Fruit fly (Drosophila melanogaster) whole organism, embryonic: Measurements from ENCODE around the gene SelT.

ENCODE experiments used
- ATbp ChIP-seq: fragments of 200-800 bp; sonication (Bioruptor generic); optimal IDR thresholded peaks from 2 replicates; lab custom pipeline; 2017; ENCODE audit warnings: missing biosample characterization, mild to moderate bottlenecking, missing genetic modification characterization, missing genetic modification reagents
- Atf-2 ChIP-seq: fragments of 200-800 bp; sonication (Bioruptor generic); optimal IDR thresholded peaks from 2 replicates; lab custom pipeline; 2016; ENCODE audit warnings: missing biosample characterization, missing genetic modification characterization
- B-H2 ChIP-seq: fragments of 200-800 bp; sonication (Bioruptor generic); optimal IDR thresholded peaks from 2 replicates; lab custom pipeline; 2018; ENCODE audit warnings: missing biosample characterization, mild to moderate bottlenecking, missing genetic modification characterization
- BEAF-32 ChIP-seq: fragments of 200-800 bp; sonication (Bioruptor generic); optimal IDR thresholded peaks from 3 replicates; lab custom pipeline; 2017; ENCODE audit warnings: missing biosample characterization, missing genetic modification characterization, mild to moderate bottlenecking, moderate library complexity, missing genetic modification reagents
- CG10267 ChIP-seq: fragments of 200-800 bp; sonication (Bioruptor generic); optimal IDR thresholded peaks from 2 replicates; lab custom pipeline; 2018; ENCODE audit warnings: missing biosample characterization, mild to moderate bottlenecking, missing genetic modification characterization, moderate library complexity
- CG11085 ChIP-seq: fragments of 200-800 bp; sonication (Bioruptor generic); IDR thresholded peaks from 2 replicates; pipeline ENCODE4 v1.3.6; 2022; ENCODE audit warnings: missing biosample characterization, missing genetic modification characterization
- CG11560 ChIP-seq: fragments of 200-800 bp; sonication (Bioruptor generic); IDR thresholded peaks from 3 replicates; pipeline ENCODE4 v1.3.6; 2022; ENCODE audit warnings: missing biosample characterization, missing genetic modification characterization
- CG12744 ChIP-seq: fragments of 200-800 bp; sonication (Bioruptor generic); optimal IDR thresholded peaks from 2 replicates; lab custom pipeline; 2016; ENCODE audit warnings: missing biosample characterization, missing genetic modification characterization
- CG13424 ChIP-seq: fragments of 200-800 bp; sonication (Bioruptor generic); optimal IDR thresholded peaks from 2 replicates; lab custom pipeline; 2019; ENCODE audit warnings: missing biosample characterization, mild to moderate bottlenecking, missing genetic modification characterization, moderate library complexity
- CG14050 ChIP-seq: fragments of 200-800 bp; sonication (Bioruptor generic); IDR thresholded peaks from 3 replicates; pipeline ENCODE4 v1.3.6; 2022; ENCODE audit warnings: missing biosample characterization, missing genetic modification characterization
- CG14710 ChIP-seq: fragments of 200-800 bp; sonication (Bioruptor generic); optimal IDR thresholded peaks from 3 replicates; lab custom pipeline; 2019; ENCODE audit warnings: missing biosample characterization, mild to moderate bottlenecking, missing genetic modification characterization, moderate library complexity
- CG15479 ChIP-seq: fragments of 200-800 bp; sonication (Bioruptor generic); optimal IDR thresholded peaks from 3 replicates; lab custom pipeline; 2019; ENCODE audit warnings: missing biosample characterization, mild to moderate bottlenecking, missing genetic modification characterization, moderate library complexity
- CG15696 ChIP-seq: fragments of 200-800 bp; sonication (Bioruptor generic); optimal IDR thresholded peaks from 2 replicates; lab custom pipeline; 2019; ENCODE audit warnings: missing biosample characterization, mild to moderate bottlenecking, missing genetic modification characterization, moderate library complexity
- CG1603 ChIP-seq: fragments of 200-800 bp; sonication (Bioruptor generic); optimal IDR thresholded peaks from 2 replicates; lab custom pipeline; 2019; ENCODE audit warnings: missing biosample characterization, mild to moderate bottlenecking, missing genetic modification characterization, moderate library complexity
- CG16779 ChIP-seq: fragments of 200-800 bp; sonication (Bioruptor generic); IDR thresholded peaks from 2 replicates; pipeline ENCODE4 v1.3.6; 2022; ENCODE audit warnings: missing biosample characterization, missing genetic modification characterization
- CG16815 ChIP-seq: fragments of 200-800 bp; sonication (Bioruptor generic); optimal IDR thresholded peaks from 3 replicates; lab custom pipeline; 2017; ENCODE audit warnings: missing biosample characterization, mild to moderate bottlenecking, missing genetic modification characterization
- CG2120 ChIP-seq: fragments of 200-800 bp; sonication (Bioruptor generic); optimal IDR thresholded peaks from 3 replicates; lab custom pipeline; 2016; ENCODE audit warnings: missing biosample characterization, missing genetic modification characterization
- CG31441 ChIP-seq: fragments of 200-800 bp; sonication (Bioruptor generic); IDR thresholded peaks from 2 replicates; pipeline ENCODE4 v1.3.6; 2022; ENCODE audit warnings: missing biosample characterization, missing genetic modification characterization
- CG6654 ChIP-seq: fragments of 200-800 bp; sonication (Bioruptor generic); optimal IDR thresholded peaks from 2 replicates; lab custom pipeline; 2017; ENCODE audit warnings: missing biosample characterization, mild to moderate bottlenecking, missing genetic modification characterization
- CG6683 ChIP-seq: fragments of 200-800 bp; sonication (Bioruptor generic); optimal IDR thresholded peaks from 2 replicates; lab custom pipeline; 2017; ENCODE audit warnings: missing biosample characterization, mild to moderate bottlenecking, missing genetic modification characterization, missing genetic modification reagents
- CG8924 ChIP-seq: fragments of 200-800 bp; optimal IDR thresholded peaks from 3 replicates; lab custom pipeline; 2019; ENCODE audit warnings: missing biosample characterization, mild to moderate bottlenecking, missing genetic modification characterization, moderate library complexity
- CTCF ChIP-seq: fragments of 200-800 bp; sonication (Bioruptor generic); optimal IDR thresholded peaks from 2 replicates; lab custom pipeline; 2017; ENCODE audit warnings: missing biosample characterization, mild to moderate bottlenecking, missing genetic modification characterization, moderate library complexity
- Dbx ChIP-seq: fragments of 200-800 bp; sonication (Bioruptor generic); IDR thresholded peaks from 3 replicates; pipeline ENCODE4 v1.3.6; 2022; ENCODE audit warnings: missing biosample characterization, missing genetic modification characterization
- Doc3 ChIP-seq: fragments of 200-800 bp; sonication (Bioruptor generic); IDR thresholded peaks from 3 replicates; pipeline ENCODE4 v1.3.6; 2022; ENCODE audit warnings: missing biosample characterization, missing genetic modification characterization; ENCODE audit not compliant: partially characterized antibody
- Dp ChIP-seq: fragments of 200-800 bp; sonication (Bioruptor generic); optimal IDR thresholded peaks from 2 replicates; lab custom pipeline; 2018; ENCODE audit warnings: missing biosample characterization, mild to moderate bottlenecking, missing genetic modification characterization, moderate library complexity
- HmgD ChIP-seq: fragments of 200-800 bp; sonication (Bioruptor generic); optimal IDR thresholded peaks from 3 replicates; lab custom pipeline; 2016; ENCODE audit warnings: missing biosample characterization, missing genetic modification characterization
- Hr51 ChIP-seq, 2 experiments: fragments of 200-800 bp; sonication (Bioruptor generic); optimal IDR thresholded peaks; 2 replicates in 1 of 2; 3 replicates in 1 of 2; lab custom pipeline; 2016 to 2018; ENCODE audit warnings: missing biosample characterization in 2 of 2, missing genetic modification characterization in 2 of 2, mild to moderate bottlenecking in 1 of 2, moderate library complexity in 1 of 2
- Hsf ChIP-seq: fragments of 200-800 bp; sonication (Bioruptor generic); optimal IDR thresholded peaks from 3 replicates; lab custom pipeline; 2016; ENCODE audit warnings: missing biosample characterization, missing genetic modification characterization
- Nf-YB ChIP-seq: fragments of 200-800 bp; sonication (Bioruptor generic); optimal IDR thresholded peaks from 3 replicates; lab custom pipeline; 2019; ENCODE audit warnings: missing biosample characterization, mild to moderate bottlenecking, missing genetic modification characterization, moderate library complexity
- Optix ChIP-seq: fragments of 200-800 bp; sonication (Bioruptor generic); IDR thresholded peaks from 3 replicates; pipeline ENCODE4 v1.3.6; 2022; ENCODE audit warnings: missing biosample characterization, missing genetic modification characterization
- Pdp1 ChIP-seq, 2 experiments: fragments of 200-800 bp; sonication (Bioruptor generic); optimal IDR thresholded peaks; 3 replicates each; lab custom pipeline; 2016; ENCODE audit warnings: missing biosample characterization in 2 of 2, missing genetic modification characterization in 2 of 2, mild to moderate bottlenecking in 1 of 2, moderate library complexity in 1 of 2
- Rx ChIP-seq: fragments of 200-800 bp; sonication (Bioruptor generic); IDR thresholded peaks from 2 replicates; pipeline ENCODE4 v1.3.6; 2022; ENCODE audit warnings: missing biosample characterization, missing genetic modification characterization
- Side ChIP-seq: fragments of 200-800 bp; sonication (Bioruptor generic); optimal IDR thresholded peaks from 2 replicates; lab custom pipeline; 2016; ENCODE audit warnings: missing biosample characterization, missing genetic modification characterization
- Stat92E ChIP-seq, 3 experiments: fragments of >200 bp in 2 of 3; fragments of 200-800 bp in 1 of 3; sonication (Bioruptor generic) in 1 of 3; optimal IDR thresholded peaks; 2 replicates each; lab custom pipeline; 2017 to 2019; ENCODE audit warnings: missing biosample characterization in 3 of 3, missing genetic modification characterization in 3 of 3, mild to moderate bottlenecking in 1 of 3, moderate library complexity in 1 of 3
- Trl ChIP-seq, 3 experiments: fragments of >200 bp in 2 of 3; fragments of 200-800 bp in 1 of 3; sonication (Bioruptor generic) in 1 of 3; optimal IDR thresholded peaks; 2 replicates in 1 of 3; 3 replicates in 2 of 3; lab custom pipeline; 2016 to 2017; ENCODE audit warnings: missing biosample characterization in 1 of 3, missing genetic modification characterization in 1 of 3
- cwo ChIP-seq: fragments of 200-800 bp; sonication (Bioruptor generic); optimal IDR thresholded peaks from 3 replicates; lab custom pipeline; 2017; ENCODE audit warnings: missing biosample characterization, missing genetic modification characterization, mild to moderate bottlenecking, moderate library complexity, missing genetic modification reagents
- dpn ChIP-seq, 2 experiments: fragments of 200-800 bp; sonication (Bioruptor generic); optimal IDR thresholded peaks; 3 replicates each; lab custom pipeline; 2016; ENCODE audit warnings: missing biosample characterization in 2 of 2, missing genetic modification characterization in 2 of 2
- esg ChIP-seq: fragments of 200-800 bp; sonication (Bioruptor generic); conservative IDR thresholded peaks from 2 replicates; pipeline ENCODE4 v1.3.6; 2022; ENCODE audit warnings: missing biosample characterization, missing genetic modification characterization
- ewg ChIP-seq: fragments of 200-800 bp; sonication (Bioruptor generic); optimal IDR thresholded peaks from 3 replicates; lab custom pipeline; 2017; ENCODE audit warnings: mild to moderate bottlenecking, missing biosample characterization, missing genetic modification reagents, missing genetic modification characterization
- grau ChIP-seq: fragments of 200-800 bp; optimal IDR thresholded peaks from 3 replicates; lab custom pipeline; 2019; ENCODE audit warnings: missing biosample characterization, mild to moderate bottlenecking, missing genetic modification characterization, moderate library complexity
- ham ChIP-seq: fragments of 200-800 bp; sonication (Bioruptor generic); IDR thresholded peaks from 2 replicates; pipeline ENCODE4 v1.3.6; 2022; ENCODE audit warnings: missing biosample characterization, missing genetic modification characterization
- hb ChIP-seq: fragments of 200-800 bp; sonication (Bioruptor generic); IDR thresholded peaks from 3 replicates; pipeline ENCODE4 v1.3.6; 2022; ENCODE audit warnings: missing biosample characterization, missing genetic modification characterization; ENCODE audit not compliant: partially characterized antibody
- lov ChIP-seq, 2 experiments: fragments of 200-800 bp in 1 of 2; fragments of >200 bp in 1 of 2; sonication (Bioruptor generic) in 1 of 2; IDR thresholded peaks in 1 of 2; optimal IDR thresholded peaks in 1 of 2; 2 replicates in 1 of 2; 3 replicates in 1 of 2; pipeline versions ENCODE4 v1.3.6 to Lab custom; 2017 to 2022; ENCODE audit warnings: missing biosample characterization in 1 of 2, missing genetic modification characterization in 1 of 2
- p53 ChIP-seq: fragments of 200-800 bp; sonication (Bioruptor generic); optimal IDR thresholded peaks from 2 replicates; lab custom pipeline; 2016; ENCODE audit warnings: missing biosample characterization, missing genetic modification characterization
- pum ChIP-seq: fragments of 200-800 bp; sonication (Bioruptor generic); optimal IDR thresholded peaks from 2 replicates; lab custom pipeline; 2016; ENCODE audit warnings: missing biosample characterization, missing genetic modification characterization
- row ChIP-seq: fragments of 200-800 bp; sonication (Bioruptor generic); IDR thresholded peaks from 3 replicates; pipeline ENCODE4 v1.3.6; 2022; ENCODE audit warnings: missing biosample characterization, missing genetic modification characterization
- tgo ChIP-seq: fragments of 200-800 bp; sonication (Bioruptor generic); IDR thresholded peaks from 3 replicates; pipeline ENCODE4 v1.3.6; 2022; ENCODE audit warnings: missing biosample characterization, missing genetic modification characterization
- tna ChIP-seq: fragments of 200-800 bp; sonication (Bioruptor generic); IDR thresholded peaks from 2 replicates; pipeline ENCODE4 v1.3.6; 2022; ENCODE audit warnings: missing biosample characterization, missing genetic modification characterization; ENCODE audit not compliant: partially characterized antibody

The SelT gene

DNA sequence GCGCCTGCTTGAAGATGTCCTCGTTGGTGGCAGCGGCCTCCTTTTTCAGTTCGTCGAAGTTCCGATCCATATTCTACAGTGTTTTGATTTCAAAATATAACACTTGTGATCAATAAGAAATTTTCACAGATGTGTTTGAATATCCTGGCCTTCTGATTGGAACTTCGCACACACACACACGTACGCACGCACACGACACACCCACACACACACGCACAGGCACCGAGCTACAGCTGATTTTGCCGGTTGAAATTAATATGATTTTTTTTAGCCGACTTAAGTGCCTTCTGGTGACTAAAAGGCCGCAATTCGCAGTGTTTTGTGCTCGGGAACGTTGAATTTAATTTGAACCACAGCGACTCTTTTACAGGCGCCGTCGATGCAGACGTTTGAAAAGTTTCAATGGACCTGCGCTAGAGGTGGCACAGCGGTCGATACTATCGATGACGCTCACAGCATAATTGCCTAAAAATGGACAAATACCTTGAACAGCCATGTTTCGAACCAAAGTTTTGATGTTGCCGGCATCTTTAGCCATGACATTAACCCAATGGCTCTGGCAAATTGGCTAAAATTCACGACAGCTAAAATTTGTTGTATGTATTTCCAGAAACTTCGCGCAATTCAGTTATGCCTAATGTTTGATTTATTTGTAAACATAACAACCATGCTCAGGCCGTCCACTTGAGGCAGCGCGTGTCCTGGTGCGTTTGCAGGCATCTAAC is 1.3 kb upstream of the SelT start, which contains the start of gene Rtnl1 (continued):
- TF ChIP-seq Dp (GFP tag; lab: Kevin White, UChicago) (peak; percentile 88), Hsf (GFP tag; lab: Kevin White, UChicago) (peak; percentile 31), tgo (GFP tag; lab: Robert Waterston, UW) (no peak), CG16779 (GFP tag; lab: Robert Waterston, UW) (no peak), CG6683 (GFP tag; lab: Kevin White, UChicago) (no peak), Rx (no peak), Dbx (GFP tag; lab: Robert Waterston, UW) (peak; percentile 42; the same call in 2 of the 3 replicates), HmgD (GFP tag; lab: Kevin White, UChicago) (peak; percentile 88), tna (peak; percentile 90), CTCF (GFP tag; lab: Kevin White, UChicago) (peak; percentile 78), CG14710 (tag; lab: Kevin White, UChicago) (peak; percentile 68), row (peak; percentile 57), esg (GFP tag; lab: Robert Waterston, UW) (no peak), Trl (optimal IDR thresholded peaks at IDR 0.05; lab: Kevin White, UChicago) (no peak), Trl (GFP tag; optimal IDR thresholded peaks at IDR 0.05; lab: Kevin White, UChicago) (peak; percentile 22), BEAF-32 (GFP tag; lab: Kevin White, UChicago) (peak; percentile 98), ATbp (GFP tag; lab: Kevin White, UChicago) (no peak), Nf-YB (GFP tag; lab: Kevin White, UChicago) (peak; percentile 21), CG14050 (no peak), grau (peak; percentile 37), CG15479 (GFP tag; lab: Kevin White, UChicago) (peak; percentile 31), Doc3 (GFP tag; lab: Robert Waterston, UW) (peak; percentile 80), Stat92E (GFP tag; optimal IDR thresholded peaks at IDR 0.05; lab: Kevin White, UChicago) (no peak), pum (peak; percentile 19), p53 (GFP tag; lab: Kevin White, UChicago) (peak; percentile 71), CG31441 (GFP tag; lab: Robert Waterston, UW) (no peak), CG6654 (peak; percentile 10), dpn (GFP tag; optimal IDR thresholded peaks at IDR 0.05; lab: Kevin White, UChicago) (peak; percentile 42 to 52), ham (no peak), Side (peak; percentile 3), CG15696 (tag; lab: Kevin White, UChicago) (no peak), Hr51 (GFP tag; optimal IDR thresholded peaks at IDR 0.05; lab: Kevin White, UChicago) (peak; percentile 3 to 15), Atf-2 (peak; percentile 9), ewg (GFP tag; lab: Kevin White, UChicago) (peak; percentile 100), cwo (GFP tag; lab: Kevin White, UChicago) (no peak), CG10267 (tag; lab: Kevin White, UChicago) (peak; percentile 65), CG1603 (tag; lab: Kevin White, UChicago) (peak; percentile 88), hb (peak; percentile 79), CG11085 (GFP tag; lab: Robert Waterston, UW) (no peak), CG12744 (peak; percentile 46), Optix (no peak), CG2120 (GFP tag; lab: Kevin White, UChicago) (peak; percentile 47), B-H2 (peak; percentile 26), CG13424 (tag; lab: Kevin White, UChicago) (peak; percentile 28), CG11560 (tag; lab: Robert Waterston, UW) (0 out of 3 replicates have a peak, but pooled peaks have one; percentile 9), lov (optimal IDR thresholded peaks at IDR 0.05; lab: Kevin White, UChicago) (no peak), lov (GFP tag; IDR thresholded peaks at IDR 0.05; lab: Robert Waterston, UW) (no peak), CG8924 (peak; percentile 20), Pdp1 (GFP tag; optimal IDR thresholded peaks at IDR 0.05; lab: Kevin White, UChicago) (peak in 1 of 2 experiments; percentile 62), CG16815 (GFP tag; lab: Kevin White, UChicago) (no peak)
